Worm (Caenorhabditis elegans) whole organism, young adult: ENCODE measurements around the gene T23G7.2.

Experiments used
- F33H1.4 ChIP-seq: fragments of 200-800 bp; sonication (Bioruptor generic); IDR thresholded peaks from 2 replicates; pipeline ENCODE4 v1.3.6; 2022; ENCODE audit warnings: missing genetic modification reagents, missing genetic modification characterization, missing compliant biosample characterization
- ama-1 ChIP-seq, 3 experiments: fragments of 150-350 bp in 1 of 3; sonication (generic microtip) in 2 of 3; optimal IDR thresholded peaks; 2 replicates each; lab custom pipeline; 2014 to 2018; ENCODE audit warnings: missing biosample characterization in 2 of 3, missing genetic modification characterization in 2 of 3, missing genetic modification reagents in 2 of 3
- attf-3 ChIP-seq: fragments of 200-800 bp; sonication (Bioruptor generic); conservative IDR thresholded peaks from 2 replicates; pipeline ENCODE4 v1.3.6; 2022; ENCODE audit warnings: missing genetic modification reagents, missing genetic modification characterization, missing compliant biosample characterization
- nfyb-1 ChIP-seq: fragments of 200-800 bp; sonication (Bioruptor generic); IDR thresholded peaks from 2 replicates; pipeline ENCODE4 v1.3.6; 2022; ENCODE audit warnings: missing genetic modification reagents, missing genetic modification characterization, missing compliant biosample characterization
- snpc-1.3 ChIP-seq: sonication (generic microtip); optimal IDR thresholded peaks from 2 replicates; lab custom pipeline; 2017; ENCODE audit warnings: missing genetic modification characterization, mild to moderate bottlenecking, missing compliant biosample characterization, antibody characterized with exemption, moderate library complexity, missing genotype, missing genetic modification reagents; ENCODE audit not compliant: insufficient read depth
- zfh-2 ChIP-seq: fragments of 200-800 bp; sonication (Bioruptor generic); conservative IDR thresholded peaks from 2 replicates; pipeline ENCODE4 v1.3.6; 2022; ENCODE audit warnings: missing genetic modification reagents, missing genetic modification characterization, missing compliant biosample characterization

DNA sequence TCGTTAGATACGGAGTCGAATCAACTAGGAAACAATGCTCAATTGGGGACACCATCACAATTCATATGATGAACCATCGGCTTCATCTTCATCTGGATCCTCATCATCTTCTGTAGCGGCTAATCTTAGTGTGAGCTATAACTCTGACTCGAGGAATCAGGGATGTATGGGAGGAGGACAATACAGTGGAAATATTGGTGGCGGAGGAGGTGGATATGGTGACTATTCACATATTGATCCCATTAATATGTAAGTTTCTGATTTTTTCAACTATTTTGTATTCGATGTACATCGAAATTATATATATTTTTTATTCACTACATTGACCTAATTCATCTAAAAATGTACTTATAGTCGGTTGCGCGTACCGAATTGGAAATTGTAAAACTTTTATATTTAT, 45.4 kb downstream of the T23G7.2 start:
- TF ChIP-seq nfyb-1: no peak
- TF ChIP-seq zfh-2: no peak
- no peak for TF ChIP-seq F33H1.4 (GFP tag; lab: Robert Waterston, UW)
- TF ChIP-seq ama-1 (optimal IDR thresholded peaks at IDR 0.05; lab: Kevin White, UChicago): no peak
- no peak for TF ChIP-seq ama-1 (GFP tag; optimal IDR thresholded peaks at IDR 0.05; lab: Kevin White, UChicago)
- TF ChIP-seq attf-3 (GFP tag; lab: Robert Waterston, UW): no peak
- TF ChIP-seq snpc-1.3: no peak
